Worm (Caenorhabditis elegans) whole organism, L3 larva: ENCODE results near the gene C42C1.19.

ENCODE experiments used
- R02D3.7 ChIP-seq: fragments of 150-350 bp; optimal IDR thresholded peaks from 2 replicates; lab custom pipeline; 2014; ENCODE audit warnings: missing biosample characterization, missing genetic modification characterization
- ceh-28 ChIP-seq: fragments of 150-350 bp; optimal IDR thresholded peaks from 2 replicates; lab custom pipeline; 2014; ENCODE audit warnings: missing biosample characterization, missing genetic modification reagents, missing genetic modification characterization
- fkh-10 ChIP-seq: sonication (generic microtip); optimal IDR thresholded peaks from 2 replicates; lab custom pipeline; 2017; ENCODE audit warnings: missing biosample characterization, missing genetic modification reagents, missing genetic modification characterization
- nhr-237 ChIP-seq: fragments of 150-350 bp; optimal IDR thresholded peaks from 2 replicates; lab custom pipeline; 2014; ENCODE audit warnings: missing biosample characterization, missing genetic modification characterization
- nhr-76 ChIP-seq: fragments of 150-350 bp; sonication (generic microtip); optimal IDR thresholded peaks from 5 replicates; lab custom pipeline; 2014; ENCODE audit warnings: missing biosample characterization, missing genetic modification characterization
- skn-1 ChIP-seq: fragments of 150-350 bp; optimal IDR thresholded peaks from 2 replicates; lab custom pipeline; 2014; ENCODE audit warnings: missing biosample characterization, missing genetic modification characterization
- unc-62 ChIP-seq: fragments of 150-350 bp; sonication (generic microtip); optimal IDR thresholded peaks from 4 replicates; lab custom pipeline; 2014; ENCODE audit warnings: missing biosample characterization, missing genetic modification reagents, missing genetic modification characterization

DNA sequence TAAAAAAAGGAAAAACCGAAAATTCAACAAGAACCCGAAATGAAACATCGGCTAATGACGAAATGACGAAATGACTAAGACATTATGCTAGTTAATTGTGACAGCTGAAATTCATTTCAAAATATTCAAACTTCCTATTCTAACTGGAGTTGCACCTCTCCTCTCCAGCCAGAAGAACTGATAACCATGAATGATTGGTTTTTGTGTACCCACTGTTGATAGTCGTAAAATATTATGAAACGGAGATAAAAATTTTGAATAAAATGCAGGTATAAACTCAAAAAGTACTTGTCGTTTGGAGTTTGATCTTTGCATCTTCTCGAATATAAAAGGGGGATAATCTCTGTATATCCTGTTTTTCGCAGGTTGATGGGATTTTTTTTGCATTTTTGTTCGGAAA lies 20.3 kb downstream of the C42C1.19 start:
- TF ChIP-seq ceh-28 (tag; lab: Kevin White, UChicago) (no peak), fkh-10 (GFP tag; lab: Kevin White, UChicago) (no peak), nhr-237 (tag; lab: Kevin White, UChicago) (no peak), unc-62 (GFP tag; lab: Kevin White, UChicago) (no peak), skn-1 (no peak), R02D3.7 (tag; lab: Kevin White, UChicago) (no peak), nhr-76 (no peak)
